Fruit fly (Drosophila melanogaster) whole organism, adult: ENCODE results near the gene CG14693.

Source experiments
- CG11617 ChIP-seq: fragments of 200-800 bp; sonication (Bioruptor generic); optimal IDR thresholded peaks from 2 replicates; lab custom pipeline; 2017; ENCODE audit warnings: mild to moderate bottlenecking, missing biosample characterization, missing genetic modification reagents, missing genetic modification characterization
- CG14711 ChIP-seq: fragments of 200-800 bp; sonication (Bioruptor generic); optimal IDR thresholded peaks from 2 replicates; lab custom pipeline; 2018; ENCODE audit warnings: missing biosample characterization, mild to moderate bottlenecking, missing genetic modification characterization, moderate library complexity
- CG7101 ChIP-seq: fragments of 200-800 bp; sonication (Bioruptor generic); optimal IDR thresholded peaks from 2 replicates; lab custom pipeline; 2018; ENCODE audit warnings: missing biosample characterization, mild to moderate bottlenecking, missing genetic modification characterization, moderate library complexity
- Clk ChIP-seq: fragments of 200-800 bp; sonication (Bioruptor generic); optimal IDR thresholded peaks from 2 replicates; lab custom pipeline; 2017; ENCODE audit warnings: missing biosample characterization, missing genetic modification characterization
- Hr96 ChIP-seq: fragments of 200-800 bp; sonication (Bioruptor generic); optimal IDR thresholded peaks from 2 replicates; lab custom pipeline; 2016; ENCODE audit warnings: missing biosample characterization, missing genetic modification characterization
- bab1 ChIP-seq: fragments of 200-800 bp; sonication (Bioruptor generic); optimal IDR thresholded peaks from 3 replicates; lab custom pipeline; 2019; ENCODE audit warnings: missing biosample characterization, mild to moderate bottlenecking, missing genetic modification characterization, moderate library complexity
- cic ChIP-seq: fragments of 200-800 bp; sonication (Bioruptor generic); optimal IDR thresholded peaks from 2 replicates; lab custom pipeline; 2017; ENCODE audit warnings: missing biosample characterization, mild to moderate bottlenecking, missing genetic modification characterization, moderate library complexity
- cnc ChIP-seq, 2 experiments: fragments of >200 bp; optimal IDR thresholded peaks; 2 replicates each; lab custom pipeline; 2017
- kay ChIP-seq: fragments of 200-800 bp; sonication (Bioruptor generic); peaks from one replicate; lab custom pipeline; 2016; ENCODE audit warnings: missing biosample characterization, missing genetic modification characterization, borderline replicate concordance
- ovo ChIP-seq: fragments of 200-800 bp; sonication (Bioruptor generic); optimal IDR thresholded peaks from 2 replicates; lab custom pipeline; 2016; ENCODE audit warnings: missing biosample characterization, missing genetic modification characterization
- pad ChIP-seq: fragments of 200-800 bp; sonication (Bioruptor generic); optimal IDR thresholded peaks from 3 replicates; lab custom pipeline; 2017; ENCODE audit warnings: missing biosample characterization, missing genetic modification characterization, mild to moderate bottlenecking, moderate library complexity, missing genetic modification reagents
- toe ChIP-seq: fragments of 200-800 bp; sonication (Bioruptor generic); optimal IDR thresholded peaks from 2 replicates; lab custom pipeline; 2016; ENCODE audit warnings: missing biosample characterization, missing genetic modification characterization

- TF ChIP-seq Clk (GFP tag; lab: Kevin White, UChicago) (no peak), cnc (optimal IDR thresholded peaks at IDR 0.05; lab: Kevin White, UChicago) (no peak), CG7101 (tag; lab: Kevin White, UChicago) (no peak), CG11617 (GFP tag; lab: Kevin White, UChicago) (no peak), kay (GFP tag; lab: Kevin White, UChicago) (no peak), cic (GFP tag; lab: Kevin White, UChicago) (no peak), CG14711 (tag; lab: Kevin White, UChicago) (no peak), toe (GFP tag; lab: Kevin White, UChicago) (no peak), Hr96 (GFP tag; lab: Kevin White, UChicago) (no peak), pad (GFP tag; lab: Kevin White, UChicago) (no peak), ovo (GFP tag; lab: Kevin White, UChicago) (no peak), bab1 (GFP tag; lab: Kevin White, UChicago) (no peak)
These were observed 13.8 kb upstream of the CG14693 start for dm6 chr3R:10828688-10829087.
